Worm (Caenorhabditis elegans): Measurements from ENCODE around the gene ccch-1.

Gene ccch-1

ce11 chrV:11545227-11545626 lies 17.6 kb downstream of the ccch-1 start, which contains the start of gene F38B7.10:
Gene F38B7.10, plus strand, starts transcription at chrV:11545527.
- no peak for TF ChIP-seq mdl-1 (tag; optimal IDR thresholded peaks at IDR 0.05)
- no peak for TF ChIP-seq nhr-21 (tag; optimal IDR thresholded peaks at IDR 0.05)
- TF ChIP-seq elt-1 (tag; optimal IDR thresholded peaks at IDR 0.05): no peak
- no peak for TF ChIP-seq C34F6.9 (tag; optimal IDR thresholded peaks at IDR 0.05)
- TF ChIP-seq nhr-6 (tag; optimal IDR thresholded peaks at IDR 0.05): no peak
- no peak for TF ChIP-seq egl-27 (tag; optimal IDR thresholded peaks at IDR 0.05)
- no peak for TF ChIP-seq lin-13 (GFP tag; optimal IDR thresholded peaks at IDR 0.05)
- no peak for TF ChIP-seq nhr-10 (tag; optimal IDR thresholded peaks at IDR 0.05)
- TF ChIP-seq lin-11 (tag; optimal IDR thresholded peaks at IDR 0.05): no peak
- TF ChIP-seq sem-4 (tag; optimal IDR thresholded peaks at IDR 0.05): no peak
- no peak for TF ChIP-seq dmd-4 (tag; optimal IDR thresholded peaks at IDR 0.05)
- TF ChIP-seq aly-2 (tag; optimal IDR thresholded peaks at IDR 0.05): no peak
- TF ChIP-seq nhr-25 (tag; optimal IDR thresholded peaks at IDR 0.05): no peak
- no peak for TF ChIP-seq blmp-1 (tag; optimal IDR thresholded peaks at IDR 0.05; ENCODE audit: insufficient read depth)
- no peak for TF ChIP-seq F13H6.1 (tag; optimal IDR thresholded peaks at IDR 0.05)
- no peak for TF ChIP-seq nhr-237 (tag; optimal IDR thresholded peaks at IDR 0.05)

ce11 chrV:11546795-11547194 lies 19.2 kb downstream of the ccch-1 start, which contains the start of gene F38B7.11:
Gene F38B7.11, plus strand, starts transcription at chrV:11547095.
- TF ChIP-seq lin-13 (GFP tag; optimal IDR thresholded peaks at IDR 0.05): no peak
- no peak for TF ChIP-seq unc-39 (tag; optimal IDR thresholded peaks at IDR 0.05)
- no peak for TF ChIP-seq ceh-82 (tag; optimal IDR thresholded peaks at IDR 0.05)
- no peak for TF ChIP-seq nhr-12 (tag; optimal IDR thresholded peaks at IDR 0.05)

- TF ChIP-seq nhr-6 (tag; optimal IDR thresholded peaks at IDR 0.05): peak; percentile 50
- TF ChIP-seq unc-55 (GFP tag; optimal IDR thresholded peaks at IDR 0.05): peak; percentile 44
- no peak for TF ChIP-seq ceh-82 (tag; optimal IDR thresholded peaks at IDR 0.05)
- TF ChIP-seq nhr-129 (tag; optimal IDR thresholded peaks at IDR 0.05): peak; percentile 85
- TF ChIP-seq blmp-1 (tag; optimal IDR thresholded peaks at IDR 0.05; ENCODE audit: insufficient read depth): peak; percentile 77
- peak in 1 of 2 experiments; percentile 70 for TF ChIP-seq lsy-2 (tag; optimal IDR thresholded peaks at IDR 0.05)
- peak; percentile 69 to 81 for TF ChIP-seq mdl-1 (tag; optimal IDR thresholded peaks at IDR 0.05)
- TF ChIP-seq sem-4 (tag; optimal IDR thresholded peaks at IDR 0.05): no peak
- peak; percentile 78 for TF ChIP-seq nhr-25 (tag; optimal IDR thresholded peaks at IDR 0.05)
- TF ChIP-seq ama-1 (optimal IDR thresholded peaks at IDR 0.05): peak; percentile 79
- TF ChIP-seq nhr-77 (tag; optimal IDR thresholded peaks at IDR 0.05): no peak
- peak; percentile 64 for TF ChIP-seq nhr-21 (tag; optimal IDR thresholded peaks at IDR 0.05)
- no peak for TF ChIP-seq elt-3 (tag; optimal IDR thresholded peaks at IDR 0.05)
- TF ChIP-seq gmeb-1 (tag; optimal IDR thresholded peaks at IDR 0.05): no peak
- TF ChIP-seq ztf-4 (tag; optimal IDR thresholded peaks at IDR 0.05): peak; percentile 37
- TF ChIP-seq fos-1 (tag; optimal IDR thresholded peaks at IDR 0.05): peak; percentile 56
- no peak for TF ChIP-seq unc-39 (tag; optimal IDR thresholded peaks at IDR 0.05)
- peak; percentile 64 for TF ChIP-seq F13H6.1 (tag; optimal IDR thresholded peaks at IDR 0.05)
- TF ChIP-seq lin-13 (GFP tag; optimal IDR thresholded peaks at IDR 0.05): peak; percentile 38
- no peak for TF ChIP-seq nhr-23 (tag; optimal IDR thresholded peaks at IDR 0.05)
- peak; percentile 89 for TF ChIP-seq C34F6.9 (tag; optimal IDR thresholded peaks at IDR 0.05)
- TF ChIP-seq ZK546.5 (tag; optimal IDR thresholded peaks at IDR 0.05): no peak
- peak; percentile 70 for TF ChIP-seq sma-9 (GFP tag; optimal IDR thresholded peaks at IDR 0.05)
- no peak for TF ChIP-seq sma-9 (tag; optimal IDR thresholded peaks at IDR 0.05)
- TF ChIP-seq aly-2 (tag; optimal IDR thresholded peaks at IDR 0.05): no peak
- TF ChIP-seq crh-2 (tag; optimal IDR thresholded peaks at IDR 0.05): peak; percentile 69
- TF ChIP-seq peb-1 (tag; optimal IDR thresholded peaks at IDR 0.05): no peak
Measured at ce11 chrV:11548914-11549406, 21.3 kb downstream of the ccch-1 start, which contains the start of the genes F38B7.17 and F38B7.3. Gene F38B7.17, minus strand, starts transcription at chrV:11548964. Gene F38B7.3, plus strand, starts transcription at chrV:11549107.

ce11 chrV:11552379-11552778 lies 24.7 kb downstream of the ccch-1 start, which contains the start of gene srx-85:
Gene srx-85, plus strand, starts transcription at chrV:11552679.
- no peak for TF ChIP-seq lin-13 (GFP tag; optimal IDR thresholded peaks at IDR 0.05)
- TF ChIP-seq alr-1 (tag; optimal IDR thresholded peaks at IDR 0.05): no peak
- no peak for TF ChIP-seq ztf-11 (tag; optimal IDR thresholded peaks at IDR 0.05)
- no peak for TF ChIP-seq gmeb-1 (tag; optimal IDR thresholded peaks at IDR 0.05)
- TF ChIP-seq elt-3 (tag; optimal IDR thresholded peaks at IDR 0.05): no peak
- TF ChIP-seq nhr-12 (tag; optimal IDR thresholded peaks at IDR 0.05): no peak
- no peak for TF ChIP-seq R02D3.7 (tag; optimal IDR thresholded peaks at IDR 0.05)
- TF ChIP-seq aly-2 (tag; optimal IDR thresholded peaks at IDR 0.05): no peak
- TF ChIP-seq F13H6.1 (tag; optimal IDR thresholded peaks at IDR 0.05): no peak
- TF ChIP-seq nhr-23 (tag; optimal IDR thresholded peaks at IDR 0.05): no peak
- no peak for TF ChIP-seq fos-1 (tag; optimal IDR thresholded peaks at IDR 0.05)
- no peak for TF ChIP-seq nhr-6 (tag; optimal IDR thresholded peaks at IDR 0.05)
- TF ChIP-seq blmp-1 (tag; optimal IDR thresholded peaks at IDR 0.05; ENCODE audit: insufficient read depth): no peak
- no peak for TF ChIP-seq ceh-16 (tag; optimal IDR thresholded peaks at IDR 0.05)
- TF ChIP-seq mbf-1 (tag; optimal IDR thresholded peaks at IDR 0.05): no peak
- no peak for TF ChIP-seq elt-1 (tag; optimal IDR thresholded peaks at IDR 0.05)
- TF ChIP-seq nhr-25 (tag; optimal IDR thresholded peaks at IDR 0.05): no peak
- TF ChIP-seq nhr-10 (tag; optimal IDR thresholded peaks at IDR 0.05): no peak
- no peak for TF ChIP-seq nhr-11 (tag; optimal IDR thresholded peaks at IDR 0.05)
- no peak for TF ChIP-seq snpc-4 (tag; optimal IDR thresholded peaks at IDR 0.05)

Data from whole organism, L2 larva.